Worm (Caenorhabditis elegans): ENCODE data around the gene cest-7.

DNA sequence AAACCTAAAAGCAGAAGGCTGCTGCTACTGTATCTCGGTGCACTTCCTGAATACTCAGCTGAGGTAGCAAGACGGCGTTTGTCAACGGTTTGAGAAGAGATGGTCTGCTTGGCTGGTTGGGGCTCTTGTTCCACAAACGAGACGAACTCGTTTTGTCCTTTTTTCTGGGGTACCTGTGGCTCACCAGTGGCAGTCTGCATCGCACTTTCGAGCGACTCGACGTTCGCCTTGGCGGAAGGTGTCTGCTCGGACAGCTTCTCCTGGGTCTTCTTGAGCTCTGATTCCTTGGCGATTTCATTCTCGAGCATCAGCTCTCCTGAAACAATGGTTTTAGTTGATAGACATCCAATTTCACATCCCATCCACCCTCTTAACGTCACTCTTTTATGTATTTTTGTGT lies 28.3 kb upstream of the cest-7 start:
- TF ChIP-seq nhr-237 (tag; optimal IDR thresholded peaks at IDR 0.05) (no peak), pha-4 (tag; optimal IDR thresholded peaks at IDR 0.05) (no peak), ham-2 (GFP tag; optimal IDR thresholded peaks at IDR 0.05) (no peak), sptf-1 (tag; optimal IDR thresholded peaks at IDR 0.05) (no peak), unc-120 (tag; optimal IDR thresholded peaks at IDR 0.05; ENCODE audit: poor library complexity, severe bottlenecking) (no peak), nhr-12 (tag; optimal IDR thresholded peaks at IDR 0.05) (no peak), lsy-2 (tag; optimal IDR thresholded peaks at IDR 0.05) (no peak), lin-32 (GFP tag; optimal IDR thresholded peaks at IDR 0.05) (no peak), unc-62 (GFP tag; optimal IDR thresholded peaks at IDR 0.05) (no peak)

Measured in whole organism, mixed stage, embryonic.